Fruit fly (Drosophila melanogaster) whole organism, wandering third instar larva: ENCODE data around the gene Stt3A.
A peak's percentile ranks its signal among the peaks of the same experiment; 100 is the strongest.

Experiments
- Abd-B ChIP-seq: fragments of >200 bp; optimal IDR thresholded peaks from 2 replicates; lab custom pipeline; 2017; ENCODE audit warnings: missing biosample characterization, missing genetic modification characterization
- CG32264 ChIP-seq: fragments of 200-800 bp; sonication (Bioruptor generic); optimal IDR thresholded peaks from 2 replicates; lab custom pipeline; 2016; ENCODE audit warnings: missing biosample characterization, missing genetic modification characterization
- CG9705 ChIP-seq: fragments of 200-800 bp; sonication (Bioruptor generic); optimal IDR thresholded peaks from 2 replicates; lab custom pipeline; 2018; ENCODE audit warnings: missing biosample characterization, mild to moderate bottlenecking, missing genetic modification characterization
- CrebA ChIP-seq: fragments of 200-800 bp; sonication (Bioruptor generic); optimal IDR thresholded peaks from 2 replicates; lab custom pipeline; 2016; ENCODE audit warnings: missing biosample characterization, mild to moderate bottlenecking, missing genetic modification characterization, borderline replicate concordance
- Dfd ChIP-seq: fragments of >200 bp; optimal IDR thresholded peaks from 2 replicates; lab custom pipeline; 2017; ENCODE audit warnings: missing biosample characterization, missing genetic modification characterization
- Dif ChIP-seq: fragments of 200-275, 200-300 bp; sonication (Bioruptor generic); optimal IDR thresholded peaks from 2 replicates; lab custom pipeline; 2018; ENCODE audit warnings: missing biosample characterization, missing genetic modification characterization; ENCODE audit not compliant: partially characterized antibody
- GATAd ChIP-seq: sonication (Bioruptor generic); optimal IDR thresholded peaks from 2 replicates; lab custom pipeline; 2016; ENCODE audit warnings: missing biosample characterization, missing genetic modification characterization
- HLH106 ChIP-seq: fragments of 200-800 bp; optimal IDR thresholded peaks from 3 replicates; lab custom pipeline; 2019; ENCODE audit warnings: missing biosample characterization, mild to moderate bottlenecking, missing genetic modification characterization, moderate library complexity
- Hnf4 ChIP-seq: fragments of 200-800 bp; sonication (Bioruptor generic); optimal IDR thresholded peaks from 2 replicates; lab custom pipeline; 2016; ENCODE audit warnings: missing biosample characterization, mild to moderate bottlenecking, missing genetic modification characterization
- Hr78 ChIP-seq: fragments of >200 bp; optimal IDR thresholded peaks from 2 replicates; lab custom pipeline; 2017; ENCODE audit warnings: missing biosample characterization, missing genetic modification characterization
- Hr83 ChIP-seq: fragments of 200-300 bp; sonication (Bioruptor generic); optimal IDR thresholded peaks from 2 replicates; lab custom pipeline; 2016; ENCODE audit warnings: missing biosample characterization, mild to moderate bottlenecking, missing genetic modification characterization, moderate library complexity; ENCODE audit not compliant: poor library complexity, severe bottlenecking
- Jra ChIP-seq: sonication (Bioruptor generic); optimal IDR thresholded peaks from 2 replicates; lab custom pipeline; 2016; ENCODE audit warnings: missing biosample characterization, missing genetic modification characterization
- Mio ChIP-seq: sonication (Bioruptor generic); optimal IDR thresholded peaks from 2 replicates; lab custom pipeline; 2016; ENCODE audit warnings: missing biosample characterization, missing genetic modification characterization
- Myc ChIP-seq: fragments of >200 bp; optimal IDR thresholded peaks from 2 replicates; lab custom pipeline; 2017
- N ChIP-seq: fragments of >200 bp; optimal IDR thresholded peaks from 2 replicates; lab custom pipeline; 2018; ENCODE audit warnings: missing biosample characterization, missing external identifiers, missing genetic modification characterization
- OdsH ChIP-seq: fragments of 200-800 bp; sonication (Bioruptor generic); optimal IDR thresholded peaks from 2 replicates; lab custom pipeline; 2016; ENCODE audit warnings: missing biosample characterization, mild to moderate bottlenecking, missing genetic modification characterization
- Rel ChIP-seq, 2 experiments: fragments of 200-800 bp; sonication (Bioruptor generic) in 1 of 2; optimal IDR thresholded peaks; 2 replicates in 1 of 2; 3 replicates in 1 of 2; lab custom pipeline; 2016 to 2019; ENCODE audit warnings: mild to moderate bottlenecking in 2 of 2, missing biosample characterization in 2 of 2, missing genetic modification characterization in 2 of 2, moderate library complexity in 1 of 2
- Sp1 ChIP-seq: fragments of 200-800 bp; sonication (Bioruptor generic); optimal IDR thresholded peaks from 3 replicates; lab custom pipeline; 2019; ENCODE audit warnings: missing biosample characterization, mild to moderate bottlenecking, missing genetic modification characterization, moderate library complexity
- Vsx2 ChIP-seq: fragments of 200-300, 225-300 bp; sonication (Bioruptor generic); optimal IDR thresholded peaks from 2 replicates; lab custom pipeline; 2018; ENCODE audit warnings: missing biosample characterization, missing genetic modification characterization; ENCODE audit not compliant: partially characterized antibody
- br ChIP-seq: fragments of 200-800 bp; sonication (Bioruptor generic); optimal IDR thresholded peaks from 2 replicates; lab custom pipeline; 2016; ENCODE audit warnings: missing biosample characterization, missing genetic modification characterization
- brk ChIP-seq: fragments of 200-800 bp; sonication (Bioruptor generic); optimal IDR thresholded peaks from 2 replicates; lab custom pipeline; 2016; ENCODE audit warnings: missing biosample characterization, mild to moderate bottlenecking, missing genetic modification characterization
- dl ChIP-seq, 2 experiments: fragments of 175-275, 200-275 bp in 1 of 2; fragments of 200-275 bp in 1 of 2; sonication (Bioruptor generic); optimal IDR thresholded peaks; lab custom pipeline; 2018; ENCODE audit warnings: mild to moderate bottlenecking in 2 of 2, missing biosample characterization in 2 of 2, missing genetic modification characterization in 2 of 2, moderate library complexity in 2 of 2; ENCODE audit not compliant: partially characterized antibody in 2 of 2, insufficient read depth in 1 of 2
- dmrt93B ChIP-seq: fragments of 200-800 bp; sonication (Bioruptor generic); optimal IDR thresholded peaks from 2 replicates; lab custom pipeline; 2018; ENCODE audit warnings: missing biosample characterization, mild to moderate bottlenecking, missing genetic modification characterization
- dsf ChIP-seq: sonication (Bioruptor generic); optimal IDR thresholded peaks from 2 replicates; lab custom pipeline; 2016; ENCODE audit warnings: missing biosample characterization, missing genetic modification characterization, borderline replicate concordance
- ey ChIP-seq: fragments of 200-800 bp; sonication (Bioruptor generic); optimal IDR thresholded peaks from 2 replicates; lab custom pipeline; 2016; ENCODE audit warnings: missing biosample characterization, missing genetic modification characterization
- foxo ChIP-seq, 2 experiments: fragments of 200-800 bp; sonication (Bioruptor generic); optimal IDR thresholded peaks; 2 replicates in 1 of 2; 3 replicates in 1 of 2; lab custom pipeline; 2016 to 2017; ENCODE audit warnings: missing biosample characterization in 2 of 2, missing genetic modification characterization in 2 of 2
- fru ChIP-seq: fragments of 200-800 bp; sonication (Bioruptor generic); optimal IDR thresholded peaks from 3 replicates; lab custom pipeline; 2016; ENCODE audit warnings: missing biosample characterization, mild to moderate bottlenecking, missing genetic modification characterization
- h ChIP-seq: fragments of 200-800 bp; sonication (Bioruptor generic); optimal IDR thresholded peaks from 3 replicates; lab custom pipeline; 2016; ENCODE audit warnings: missing biosample characterization, mild to moderate bottlenecking, missing genetic modification characterization
- jim ChIP-seq: fragments of 175-275, 200-325 bp; sonication (Bioruptor generic); optimal IDR thresholded peaks from 2 replicates; lab custom pipeline; 2016; ENCODE audit warnings: missing biosample characterization, mild to moderate bottlenecking, missing genetic modification characterization
- lola ChIP-seq: fragments of >200 bp; optimal IDR thresholded peaks from 2 replicates; lab custom pipeline; 2017; ENCODE audit warnings: missing biosample characterization, missing genetic modification characterization
- pan ChIP-seq: fragments of >200 bp; optimal IDR thresholded peaks from 2 replicates; lab custom pipeline; 2017
- psq ChIP-seq: fragments of 200-800 bp; sonication (Bioruptor generic); optimal IDR thresholded peaks from 3 replicates; lab custom pipeline; 2017; ENCODE audit warnings: missing biosample characterization, mild to moderate bottlenecking, missing genetic modification characterization, moderate library complexity
- rgr ChIP-seq: fragments of 200-800 bp; sonication (Bioruptor generic); optimal IDR thresholded peaks from 3 replicates; lab custom pipeline; 2016; ENCODE audit warnings: missing biosample characterization, mild to moderate bottlenecking, missing genetic modification characterization
- sage ChIP-seq: fragments of 200-800 bp; sonication (Bioruptor generic); optimal IDR thresholded peaks from 2 replicates; lab custom pipeline; 2016; ENCODE audit warnings: missing biosample characterization, mild to moderate bottlenecking, missing genetic modification characterization
- sv ChIP-seq: fragments of 200-800 bp; sonication (Bioruptor generic); optimal IDR thresholded peaks from 3 replicates; lab custom pipeline; 2016; ENCODE audit warnings: missing biosample characterization, missing genetic modification characterization
- tai ChIP-seq: sonication (Bioruptor generic); optimal IDR thresholded peaks from 2 replicates; lab custom pipeline; 2016; ENCODE audit warnings: missing biosample characterization, missing genetic modification characterization
- usp ChIP-seq: fragments of >200 bp; optimal IDR thresholded peaks from 2 replicates; lab custom pipeline; 2017; ENCODE audit warnings: missing biosample characterization, missing genetic modification characterization
- woc ChIP-seq: sonication (Bioruptor generic); optimal IDR thresholded peaks from 2 replicates; lab custom pipeline; 2016; ENCODE audit warnings: missing biosample characterization, mild to moderate bottlenecking, missing genetic modification characterization

Stt3A gene

DNA sequence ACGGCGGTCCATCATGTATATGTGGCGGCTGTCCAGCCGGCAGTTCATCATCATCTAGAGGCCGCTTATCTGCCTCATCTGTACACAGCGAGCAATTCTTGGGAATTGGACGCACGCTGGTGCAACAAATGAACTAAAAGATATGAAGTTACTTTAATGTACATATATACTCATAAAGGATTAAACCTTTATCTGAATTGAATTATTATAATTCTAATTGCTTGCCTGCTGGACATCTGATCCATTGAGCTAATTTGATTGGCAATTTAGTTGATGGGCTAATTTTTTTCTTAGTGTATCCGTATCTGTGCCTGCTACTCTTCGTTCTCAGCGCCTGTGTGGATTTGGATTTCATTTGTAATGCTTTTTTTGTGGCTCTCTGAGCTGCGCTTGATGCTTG lies 19.2 kb upstream of the Stt3A start:
- TF ChIP-seq Hr78 (GFP tag; lab: Kevin White, UChicago), result no peak
- TF ChIP-seq lola (GFP tag; lab: Kevin White, UChicago), result no peak
- no peak for TF ChIP-seq GATAd (GFP tag; lab: Kevin White, UChicago)
- TF ChIP-seq Sp1 (GFP tag; lab: Kevin White, UChicago), result peak; percentile 83
- no peak for TF ChIP-seq sv (GFP tag; lab: Kevin White, UChicago)
- TF ChIP-seq Abd-B (GFP tag; lab: Kevin White, UChicago), result no peak
- TF ChIP-seq Vsx2 (GFP tag; lab: Kevin White, UChicago), result no peak
- no peak for TF ChIP-seq Dif (GFP tag; lab: Kevin White, UChicago)
- TF ChIP-seq CG9705 (GFP tag; lab: Kevin White, UChicago), result peak; percentile 60
- TF ChIP-seq Dfd (GFP tag; lab: Kevin White, UChicago), result no peak
- peak; percentile 55 for TF ChIP-seq CG32264 (GFP tag; lab: Kevin White, UChicago)
- peak; percentile 73 for TF ChIP-seq Hnf4 (GFP tag; lab: Kevin White, UChicago)
- TF ChIP-seq dmrt93B (GFP tag; lab: Kevin White, UChicago), result peak; percentile 72
- TF ChIP-seq dsf, result peak; percentile 19
- TF ChIP-seq jim (GFP tag; lab: Kevin White, UChicago), result no peak
- TF ChIP-seq sage (GFP tag; lab: Kevin White, UChicago), result peak; percentile 48
- peak; percentile 85 for TF ChIP-seq br
- no peak for TF ChIP-seq CrebA (GFP tag; lab: Kevin White, UChicago)
- peak; percentile 75 for TF ChIP-seq psq (GFP tag; lab: Kevin White, UChicago)
- peak; percentile 29 for TF ChIP-seq tai (GFP tag; lab: Kevin White, UChicago)
- TF ChIP-seq usp (GFP tag; lab: Kevin White, UChicago), result no peak
- peak; percentile 29 for TF ChIP-seq Rel (GFP tag; optimal IDR thresholded peaks at IDR 0.05; lab: Kevin White, UChicago)
- peak; percentile 72 for TF ChIP-seq Rel (tag; optimal IDR thresholded peaks at IDR 0.05; lab: Kevin White, UChicago)
- TF ChIP-seq pan, result no peak
- TF ChIP-seq Mio (GFP tag; lab: Kevin White, UChicago), result no peak
- TF ChIP-seq dl (GFP tag; optimal IDR thresholded peaks at IDR 0.05; lab: Kevin White, UChicago; ENCODE audit: insufficient read depth in 1 of 2, partially characterized antibody in 2 of 2), result no peak
- TF ChIP-seq fru (GFP tag; lab: Kevin White, UChicago), result peak; percentile 85
- peak in 1 of 2 experiments; percentile 84 for TF ChIP-seq foxo (GFP tag; optimal IDR thresholded peaks at IDR 0.05; lab: Kevin White, UChicago)
- peak; percentile 85 for TF ChIP-seq h (GFP tag; lab: Kevin White, UChicago)
- TF ChIP-seq OdsH (GFP tag; lab: Kevin White, UChicago), result peak; percentile 85
- peak; percentile 85 for TF ChIP-seq HLH106 (tag; lab: Kevin White, UChicago)
- peak; percentile 70 for TF ChIP-seq Jra (GFP tag; lab: Kevin White, UChicago)
- TF ChIP-seq Myc (lab: Kevin White, UChicago), result no peak
- peak; percentile 58 for TF ChIP-seq brk (GFP tag; lab: Kevin White, UChicago)
- peak; percentile 81 for TF ChIP-seq woc
- no peak for TF ChIP-seq N
- TF ChIP-seq ey (GFP tag; lab: Kevin White, UChicago), result peak; percentile 86
- TF ChIP-seq rgr (GFP tag; lab: Kevin White, UChicago), result peak; percentile 84
- TF ChIP-seq Hr83 (GFP tag; lab: Kevin White, UChicago), result no peak

DNA sequence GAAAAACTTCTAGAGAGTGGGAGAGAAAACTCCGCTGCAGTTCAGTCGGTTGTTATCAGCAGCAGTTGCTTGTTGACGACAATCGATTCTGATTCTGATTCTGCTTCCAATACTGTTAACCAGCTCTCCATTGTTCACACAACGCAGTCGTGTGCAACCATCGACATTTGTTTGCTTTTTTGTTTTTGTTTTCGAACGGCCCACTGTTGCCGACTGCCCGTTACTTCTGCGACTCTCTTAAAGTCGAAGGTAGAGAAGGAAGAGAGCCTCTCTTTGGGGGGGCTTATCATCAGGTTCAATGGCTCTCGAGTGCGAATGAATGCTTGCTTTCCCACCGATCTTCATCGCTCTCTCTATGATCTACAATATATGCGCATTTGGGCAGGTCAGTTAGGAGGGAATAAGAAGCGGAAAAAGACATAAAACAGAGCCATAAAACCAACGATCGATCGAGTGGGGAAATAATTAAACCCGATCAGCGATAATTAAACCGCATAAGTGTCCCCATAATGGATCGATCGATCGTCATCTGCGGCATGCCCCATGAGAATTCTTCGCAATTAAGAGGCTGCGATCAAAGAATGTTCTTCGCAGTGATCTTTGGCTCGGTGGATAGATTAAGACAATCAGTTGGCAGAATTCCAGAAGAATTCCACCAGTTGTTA lies 18.1 kb upstream of the Stt3A start:
- no peak for TF ChIP-seq Vsx2 (GFP tag; lab: Kevin White, UChicago)
- TF ChIP-seq N, result no peak
- no peak for TF ChIP-seq ey (GFP tag; lab: Kevin White, UChicago)
- no peak for TF ChIP-seq tai (GFP tag; lab: Kevin White, UChicago)
- TF ChIP-seq fru (GFP tag; lab: Kevin White, UChicago), result peak; percentile 53
- TF ChIP-seq lola (GFP tag; lab: Kevin White, UChicago), result no peak
- TF ChIP-seq psq (GFP tag; lab: Kevin White, UChicago), result peak; percentile 46
- TF ChIP-seq h (GFP tag; lab: Kevin White, UChicago), result peak; percentile 38
- no peak for TF ChIP-seq jim (GFP tag; lab: Kevin White, UChicago)
- TF ChIP-seq usp (GFP tag; lab: Kevin White, UChicago), result no peak
- peak; percentile 8 for TF ChIP-seq rgr (GFP tag; lab: Kevin White, UChicago)
- TF ChIP-seq Hr83 (GFP tag; lab: Kevin White, UChicago), result peak; percentile 7
- no peak for TF ChIP-seq Rel (GFP tag; optimal IDR thresholded peaks at IDR 0.05; lab: Kevin White, UChicago)
- peak; percentile 55 for TF ChIP-seq Rel (tag; optimal IDR thresholded peaks at IDR 0.05; lab: Kevin White, UChicago)
- TF ChIP-seq Mio (GFP tag; lab: Kevin White, UChicago), result no peak
- no peak for TF ChIP-seq pan
- no peak for TF ChIP-seq dmrt93B (GFP tag; lab: Kevin White, UChicago)
- TF ChIP-seq Dif (GFP tag; lab: Kevin White, UChicago), result peak; percentile 38
- no peak for TF ChIP-seq foxo (GFP tag; optimal IDR thresholded peaks at IDR 0.05; lab: Kevin White, UChicago)
- TF ChIP-seq Hnf4 (GFP tag; lab: Kevin White, UChicago), result no peak
- peak; percentile 26 for TF ChIP-seq CrebA (GFP tag; lab: Kevin White, UChicago)
- peak; percentile 50 for TF ChIP-seq br
- no peak for TF ChIP-seq sage (GFP tag; lab: Kevin White, UChicago)
- no peak for TF ChIP-seq GATAd (GFP tag; lab: Kevin White, UChicago)
- no peak for TF ChIP-seq Dfd (GFP tag; lab: Kevin White, UChicago)
- no peak for TF ChIP-seq Abd-B (GFP tag; lab: Kevin White, UChicago)
- TF ChIP-seq Myc (lab: Kevin White, UChicago), result no peak
- TF ChIP-seq dl (GFP tag; optimal IDR thresholded peaks at IDR 0.05; lab: Kevin White, UChicago; ENCODE audit: insufficient read depth in 1 of 2, partially characterized antibody in 2 of 2), result peak in 1 of 2 experiments; percentile 67
- TF ChIP-seq CG9705 (GFP tag; lab: Kevin White, UChicago), result no peak
- no peak for TF ChIP-seq dsf
- no peak for TF ChIP-seq CG32264 (GFP tag; lab: Kevin White, UChicago)
